Worm (Caenorhabditis elegans) whole organism, L4/young adult: Measurements from ENCODE around the gene T14G12.11.

Source experiments
- W03F9.2 ChIP-seq: fragments of 150-350 bp; optimal IDR thresholded peaks from 2 replicates; lab custom pipeline; 2014; ENCODE audit warnings: missing biosample characterization, missing genetic modification characterization
- dao-5 ChIP-seq: sonication (generic microtip); optimal IDR thresholded peaks from 2 replicates; lab custom pipeline; 2016; ENCODE audit warnings: missing genotype, missing genetic modification characterization, moderate library complexity, missing compliant biosample characterization
- him-1 ChIP-seq: sonication (generic microtip); optimal IDR thresholded peaks from 2 replicates; lab custom pipeline; 2016; ENCODE audit warnings: missing genotype, missing genetic modification reagents, missing genetic modification characterization, missing compliant biosample characterization

Gene T14G12.11

ce11 chrX:3752443-3752842 lies 9.9 kb downstream of the T14G12.11 start:
- TF ChIP-seq dao-5 (no peak), him-1 (no peak), W03F9.2 (tag; lab: Kevin White, UChicago) (no peak)

- no peak for TF ChIP-seq W03F9.2 (tag; lab: Kevin White, UChicago)
- no peak for TF ChIP-seq him-1
- TF ChIP-seq dao-5, result no peak
These were observed 11.0 kb downstream of the T14G12.11 start for ce11 chrX:3751370-3751769.

- TF ChIP-seq dao-5, result no peak
- TF ChIP-seq him-1, result no peak
- TF ChIP-seq W03F9.2 (tag; lab: Kevin White, UChicago), result no peak
These were observed 19.2 kb downstream of the T14G12.11 start for ce11 chrX:3743190-3743589.

ce11 chrX:3742223-3742622 lies 20.1 kb downstream of the T14G12.11 start, which contains the start of gene fkh-2:
TSS of gene fkh-2 (minus strand) at chrX:3742323.
- no peak for TF ChIP-seq dao-5
- TF ChIP-seq W03F9.2 (tag; lab: Kevin White, UChicago), result no peak
- TF ChIP-seq him-1, result no peak

- TF ChIP-seq him-1 (no peak), dao-5 (no peak), W03F9.2 (tag; lab: Kevin White, UChicago) (no peak)
These were observed 23.7 kb downstream of the T14G12.11 start for ce11 chrX:3738617-3739016.

ce11 chrX:3733732-3734131 lies 28.6 kb downstream of the T14G12.11 start, which contains the start of gene tag-18:
TSS of gene tag-18 (minus strand) at chrX:3734036.
- TF ChIP-seq W03F9.2 (tag; lab: Kevin White, UChicago) (no peak), him-1 (no peak), dao-5 (no peak)

ce11 chrX:3733321-3733720 lies 29.0 kb downstream of the T14G12.11 start:
- TF ChIP-seq him-1, result no peak

ce11 chrX:3728970-3729369 lies 33.4 kb downstream of the T14G12.11 start, which contains the start of gene aex-4:
TSS of gene aex-4 (plus strand) at chrX:3729281.
- TF ChIP-seq him-1 (no peak), W03F9.2 (tag; lab: Kevin White, UChicago) (no peak), dao-5 (no peak)

ce11 chrX:3727274-3727673 lies 35.1 kb downstream of the T14G12.11 start, which contains the start of gene nlp-1:
TSS of gene nlp-1 (plus strand) at chrX:3727574.
- TF ChIP-seq W03F9.2 (tag; lab: Kevin White, UChicago) (no peak), dao-5 (no peak), him-1 (no peak)

ce11 chrX:3725437-3725836 lies 36.9 kb downstream of the T14G12.11 start:
- TF ChIP-seq him-1 (no peak), dao-5 (no peak), W03F9.2 (tag; lab: Kevin White, UChicago) (no peak)

ce11 chrX:3715835-3716234 lies 46.5 kb downstream of the T14G12.11 start:
- TF ChIP-seq him-1, result no peak
- TF ChIP-seq W03F9.2 (tag; lab: Kevin White, UChicago), result no peak
- TF ChIP-seq dao-5, result no peak

- TF ChIP-seq dao-5 (no peak), W03F9.2 (tag; lab: Kevin White, UChicago) (no peak), him-1 (no peak)
These were observed 47.5 kb downstream of the T14G12.11 start, which contains the start of gene C01C4.2 for ce11 chrX:3714797-3715196. TSS of gene C01C4.2 (plus strand) at chrX:3715097.

ce11 chrX:3711581-3712101 lies 50.7 kb downstream of the T14G12.11 start:
- no peak for TF ChIP-seq him-1
- TF ChIP-seq W03F9.2 (tag; lab: Kevin White, UChicago), result no peak
- no peak for TF ChIP-seq dao-5
